Worm (Caenorhabditis elegans): Measurements from ENCODE around the gene Y110A2AR.1.

The Y110A2AR.1 gene

DNA sequence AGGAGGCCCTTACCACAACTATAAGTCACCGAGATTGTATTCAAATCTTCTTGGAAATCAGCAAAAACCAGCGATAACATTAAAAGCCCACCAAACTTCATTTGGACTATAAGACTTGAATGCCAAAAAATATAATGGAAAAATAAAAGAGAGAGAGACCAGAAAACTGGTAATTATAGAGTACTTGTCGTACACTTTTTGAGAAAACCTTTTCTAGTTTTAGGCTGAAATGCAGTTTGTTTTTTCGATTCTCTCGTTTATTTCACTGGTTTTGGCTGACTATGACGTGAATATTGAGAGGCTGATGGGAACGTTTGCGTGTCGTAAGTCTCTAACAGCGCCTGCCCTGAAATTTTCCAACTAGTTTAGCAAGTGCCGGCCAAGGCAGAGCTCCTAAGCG is 11.0 kb downstream of the Y110A2AR.1 start, which contains the start of the genes irld-64 and irld-63:
TSS of gene irld-64 (minus strand) at position 101 of the 400 bp plus-strand sequence.
TSS of gene irld-63 (plus strand) at position 230 of the 400 bp plus-strand sequence.
- TF ChIP-seq flt-1 (GFP tag; IDR thresholded peaks at IDR 0.05) (no peak), tbx-11 (GFP tag; IDR thresholded peaks at IDR 0.05) (no peak), scrt-1 (GFP tag; IDR thresholded peaks at IDR 0.05) (no peak), ets-7 (tag; optimal IDR thresholded peaks at IDR 0.05) (no peak), ama-1 (optimal IDR thresholded peaks at IDR 0.05) (no peak), hmg-4 (GFP tag; optimal IDR thresholded peaks at IDR 0.05) (no peak), aly-1 (tag; optimal IDR thresholded peaks at IDR 0.05) (no peak), pes-1 (GFP tag; IDR thresholded peaks at IDR 0.05) (no peak), ceh-36 (tag; optimal IDR thresholded peaks at IDR 0.05) (no peak), tbx-37 (GFP tag; conservative IDR thresholded peaks at IDR 0.05) (no peak), F13C5.2 (tag; optimal IDR thresholded peaks at IDR 0.05) (no peak), ceh-13 (GFP tag; optimal IDR thresholded peaks at IDR 0.05) (no peak), sea-1 (GFP tag; conservative IDR thresholded peaks at IDR 0.05) (no peak), tra-4 (tag; optimal IDR thresholded peaks at IDR 0.05) (no peak), B0310.2 (tag; optimal IDR thresholded peaks at IDR 0.05) (no peak), hmbx-1 (tag; optimal IDR thresholded peaks at IDR 0.05) (no peak)

DNA sequence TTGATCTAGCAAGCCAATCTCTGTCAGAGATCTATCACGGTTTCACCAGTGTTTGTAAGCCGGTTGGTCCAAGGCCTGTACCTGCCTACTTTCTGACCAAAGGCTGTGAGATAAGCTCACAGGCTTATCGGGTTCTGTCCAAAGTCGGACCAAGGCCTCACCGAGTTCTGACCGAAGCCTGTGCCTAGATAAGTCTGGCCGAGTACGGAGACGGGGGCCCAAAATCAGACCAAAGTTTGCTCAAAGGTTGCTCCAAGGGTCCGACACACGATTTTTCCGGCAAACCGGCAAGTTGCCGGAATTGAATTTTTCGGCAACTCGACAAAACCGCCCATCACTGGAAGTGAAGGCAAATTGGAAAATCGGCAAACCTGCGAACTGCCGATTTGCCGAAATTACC is 12.1 kb downstream of the Y110A2AR.1 start:
- no peak for TF ChIP-seq B0310.2 (tag; optimal IDR thresholded peaks at IDR 0.05)
- no peak for TF ChIP-seq hmg-4 (GFP tag; optimal IDR thresholded peaks at IDR 0.05)
- TF ChIP-seq tra-4 (tag; optimal IDR thresholded peaks at IDR 0.05): no peak
- TF ChIP-seq sea-1 (GFP tag; conservative IDR thresholded peaks at IDR 0.05): no peak
- TF ChIP-seq tbx-11 (GFP tag; IDR thresholded peaks at IDR 0.05): no peak
- no peak for TF ChIP-seq pes-1 (GFP tag; IDR thresholded peaks at IDR 0.05)

DNA sequence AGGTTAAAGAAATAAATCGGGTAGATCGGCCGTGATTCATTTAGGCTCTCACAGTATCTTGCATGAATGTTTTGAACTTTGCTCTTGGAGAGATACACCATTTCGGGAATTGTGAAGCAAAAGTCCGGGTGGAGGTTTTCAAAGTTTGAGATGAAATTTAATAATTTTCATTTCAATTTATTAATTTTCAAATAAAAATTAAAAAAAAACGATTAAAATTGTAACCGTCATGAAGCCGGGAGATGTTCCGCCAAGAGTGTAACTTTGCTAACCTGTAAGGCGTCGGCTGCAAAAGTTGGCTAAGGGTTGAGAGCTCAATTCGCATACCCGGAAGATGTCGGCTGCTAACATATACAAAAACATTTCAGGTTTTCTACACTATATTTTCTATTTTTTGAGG is 14.8 kb downstream of the Y110A2AR.1 start, which contains the start of gene irld-67:
TSS of gene irld-67 (minus strand) at position 101 of the 400 bp plus-strand sequence.
- TF ChIP-seq tbx-11 (GFP tag; IDR thresholded peaks at IDR 0.05) (no peak), hmg-4 (GFP tag; optimal IDR thresholded peaks at IDR 0.05) (no peak), ceh-13 (GFP tag; optimal IDR thresholded peaks at IDR 0.05) (no peak), hnd-1 (tag; optimal IDR thresholded peaks at IDR 0.05) (no peak), flt-1 (GFP tag; IDR thresholded peaks at IDR 0.05) (no peak), tra-4 (tag; optimal IDR thresholded peaks at IDR 0.05) (no peak), F13C5.2 (tag; optimal IDR thresholded peaks at IDR 0.05) (no peak), sea-1 (GFP tag; conservative IDR thresholded peaks at IDR 0.05) (no peak), pes-1 (GFP tag; IDR thresholded peaks at IDR 0.05) (no peak), ama-1 (optimal IDR thresholded peaks at IDR 0.05) (no peak), hmbx-1 (tag; optimal IDR thresholded peaks at IDR 0.05) (no peak), ceh-36 (tag; optimal IDR thresholded peaks at IDR 0.05) (no peak), B0310.2 (tag; optimal IDR thresholded peaks at IDR 0.05) (no peak), tbx-37 (GFP tag; conservative IDR thresholded peaks at IDR 0.05) (no peak), ets-7 (tag; optimal IDR thresholded peaks at IDR 0.05) (no peak)

DNA sequence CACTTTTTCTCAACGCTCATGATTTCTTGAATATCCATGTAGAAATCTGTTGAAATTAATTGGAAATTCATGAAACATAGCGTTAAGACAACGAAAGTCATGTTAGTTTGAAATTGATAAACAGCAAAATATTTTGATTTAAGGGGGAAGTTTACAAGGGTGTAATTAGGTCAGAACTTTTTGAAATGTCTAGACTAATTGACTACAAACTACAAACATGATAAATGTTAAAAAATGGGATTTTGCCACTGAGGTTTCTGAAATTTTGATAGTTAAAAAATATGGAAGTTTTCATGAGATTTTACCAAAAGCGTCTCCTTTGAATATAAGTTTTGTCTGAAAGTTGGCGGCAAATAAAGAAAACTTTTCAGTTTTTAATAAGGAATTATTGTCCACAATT is 18.3 kb downstream of the Y110A2AR.1 start, which contains the start of gene irld-65:
TSS of gene irld-65 (minus strand) at position 101 of the 400 bp plus-strand sequence.
- no peak for TF ChIP-seq scrt-1 (GFP tag; IDR thresholded peaks at IDR 0.05)
- no peak for TF ChIP-seq tra-4 (tag; optimal IDR thresholded peaks at IDR 0.05)
- TF ChIP-seq B0310.2 (tag; optimal IDR thresholded peaks at IDR 0.05): no peak
- no peak for TF ChIP-seq tbx-11 (GFP tag; IDR thresholded peaks at IDR 0.05)
- TF ChIP-seq sea-1 (GFP tag; conservative IDR thresholded peaks at IDR 0.05): no peak
- TF ChIP-seq ceh-13 (GFP tag; optimal IDR thresholded peaks at IDR 0.05): no peak
- TF ChIP-seq pes-1 (GFP tag; IDR thresholded peaks at IDR 0.05): no peak
- TF ChIP-seq hmg-4 (GFP tag; optimal IDR thresholded peaks at IDR 0.05): no peak
- no peak for TF ChIP-seq ama-1 (optimal IDR thresholded peaks at IDR 0.05)
- TF ChIP-seq ceh-36 (tag; optimal IDR thresholded peaks at IDR 0.05): no peak
- no peak for TF ChIP-seq F13C5.2 (tag; optimal IDR thresholded peaks at IDR 0.05)
- no peak for TF ChIP-seq flt-1 (GFP tag; IDR thresholded peaks at IDR 0.05)

DNA sequence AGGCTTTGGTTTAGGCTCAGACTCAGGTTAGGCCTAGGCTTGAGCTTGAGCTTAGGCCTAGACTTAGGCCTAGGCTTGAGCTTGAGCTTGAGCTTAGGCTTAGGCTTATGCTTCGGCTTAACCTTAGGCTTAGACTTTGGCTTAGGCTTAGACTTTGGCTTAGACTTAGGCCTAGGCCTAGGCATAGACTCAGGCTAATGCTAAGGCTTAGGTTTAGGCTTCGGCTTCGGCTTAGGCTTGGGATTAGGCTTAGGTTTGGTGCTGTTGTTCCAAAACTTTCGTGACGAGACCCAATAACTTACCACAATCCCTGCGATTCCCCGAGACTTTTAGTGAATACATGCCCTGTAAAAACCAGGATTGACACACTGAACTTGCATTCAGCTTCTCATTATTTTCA is 20.2 kb downstream of the Y110A2AR.1 start:
- TF ChIP-seq ets-7 (tag; optimal IDR thresholded peaks at IDR 0.05): no peak
- TF ChIP-seq sea-1 (GFP tag; conservative IDR thresholded peaks at IDR 0.05): no peak
- no peak for TF ChIP-seq hmbx-1 (tag; optimal IDR thresholded peaks at IDR 0.05)
- no peak for TF ChIP-seq tbx-11 (GFP tag; IDR thresholded peaks at IDR 0.05)
- no peak for TF ChIP-seq ceh-13 (GFP tag; optimal IDR thresholded peaks at IDR 0.05)
- TF ChIP-seq ceh-36 (tag; optimal IDR thresholded peaks at IDR 0.05): peak; percentile 52

DNA sequence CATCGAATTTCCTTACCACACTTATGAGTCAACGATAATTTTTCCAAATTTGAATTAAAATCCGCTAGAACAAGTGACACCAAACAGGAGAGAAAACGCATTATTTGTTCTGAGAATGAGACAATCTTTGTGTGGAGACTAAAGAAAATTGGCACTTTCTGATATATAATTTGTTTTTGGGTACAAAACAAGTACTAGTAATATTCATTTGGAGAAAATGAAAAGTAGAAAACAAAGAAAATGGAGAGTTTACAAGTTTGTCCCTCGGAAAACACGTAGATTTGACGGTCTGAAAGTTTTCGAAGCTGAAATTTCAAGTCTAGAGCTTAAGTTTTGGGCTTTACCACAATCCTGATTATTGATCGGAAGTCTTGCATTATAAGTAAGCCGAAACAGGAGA is 21.2 kb downstream of the Y110A2AR.1 start, which contains the start of gene irld-66:
TSS of gene irld-66 (minus strand) at position 101 of the 400 bp plus-strand sequence.
- TF ChIP-seq B0310.2 (tag; optimal IDR thresholded peaks at IDR 0.05) (no peak), sea-1 (GFP tag; conservative IDR thresholded peaks at IDR 0.05) (no peak), tbx-37 (GFP tag; conservative IDR thresholded peaks at IDR 0.05) (no peak), flt-1 (GFP tag; IDR thresholded peaks at IDR 0.05) (no peak), pes-1 (GFP tag; IDR thresholded peaks at IDR 0.05) (no peak), tra-4 (tag; optimal IDR thresholded peaks at IDR 0.05) (no peak), hmg-4 (GFP tag; optimal IDR thresholded peaks at IDR 0.05) (no peak), ceh-13 (GFP tag; optimal IDR thresholded peaks at IDR 0.05) (no peak), scrt-1 (GFP tag; IDR thresholded peaks at IDR 0.05) (no peak), tbx-11 (GFP tag; IDR thresholded peaks at IDR 0.05) (no peak), ets-7 (tag; optimal IDR thresholded peaks at IDR 0.05) (no peak), ceh-36 (tag; optimal IDR thresholded peaks at IDR 0.05) (no peak), hmbx-1 (tag; optimal IDR thresholded peaks at IDR 0.05) (no peak)

DNA sequence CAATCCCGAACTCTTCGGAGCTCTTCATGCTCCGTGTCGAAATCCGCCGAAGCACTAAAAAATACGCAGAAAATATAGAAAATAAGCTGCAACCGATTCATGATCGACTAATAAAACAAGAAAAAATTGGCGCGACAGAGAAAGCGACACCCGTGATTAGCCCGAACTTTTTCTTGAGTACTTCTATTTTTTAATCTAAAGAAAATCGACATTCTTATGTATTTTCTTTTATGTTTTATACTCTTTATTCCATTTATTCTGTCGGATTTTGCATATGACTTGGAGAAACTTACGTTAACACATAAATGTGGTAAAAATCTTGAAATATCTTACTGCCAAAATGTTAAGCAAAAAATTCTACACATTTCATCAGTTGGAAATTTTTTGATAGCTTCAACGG is 24.5 kb downstream of the Y110A2AR.1 start, which contains the start of the genes irld-50 and irld-49:
TSS of gene irld-50 (minus strand) at position 101 of the 400 bp plus-strand sequence.
TSS of gene irld-49 (plus strand) at position 211 of the 400 bp plus-strand sequence.
- TF ChIP-seq flt-1 (GFP tag; IDR thresholded peaks at IDR 0.05): no peak
- TF ChIP-seq ets-7 (tag; optimal IDR thresholded peaks at IDR 0.05): no peak
- TF ChIP-seq ceh-36 (tag; optimal IDR thresholded peaks at IDR 0.05): no peak
- no peak for TF ChIP-seq aly-1 (tag; optimal IDR thresholded peaks at IDR 0.05)
- TF ChIP-seq hmg-4 (GFP tag; optimal IDR thresholded peaks at IDR 0.05): no peak
- TF ChIP-seq F13C5.2 (tag; optimal IDR thresholded peaks at IDR 0.05): no peak
- TF ChIP-seq tra-4 (tag; optimal IDR thresholded peaks at IDR 0.05): no peak
- no peak for TF ChIP-seq tbx-11 (GFP tag; IDR thresholded peaks at IDR 0.05)
- no peak for TF ChIP-seq sea-1 (GFP tag; conservative IDR thresholded peaks at IDR 0.05)
- no peak for TF ChIP-seq ceh-13 (GFP tag; optimal IDR thresholded peaks at IDR 0.05)
- TF ChIP-seq pes-1 (GFP tag; IDR thresholded peaks at IDR 0.05): no peak
- TF ChIP-seq scrt-1 (GFP tag; IDR thresholded peaks at IDR 0.05): no peak
- no peak for TF ChIP-seq tbx-37 (GFP tag; conservative IDR thresholded peaks at IDR 0.05)
- no peak for TF ChIP-seq hmbx-1 (tag; optimal IDR thresholded peaks at IDR 0.05)
- TF ChIP-seq ama-1 (optimal IDR thresholded peaks at IDR 0.05): no peak
- no peak for TF ChIP-seq B0310.2 (tag; optimal IDR thresholded peaks at IDR 0.05)
- no peak for TF ChIP-seq hnd-1 (tag; optimal IDR thresholded peaks at IDR 0.05)

All from whole organism, early embryonic.